Worm (Caenorhabditis elegans) whole organism, late embryonic: Measurements from ENCODE around the gene Y7A5A.2.
A peak's percentile ranks its signal among the peaks of the same experiment; 100 is the strongest.

Experiments
- C38D4.7 ChIP-seq: fragments of 200-800 bp; sonication (Bioruptor generic); optimal IDR thresholded peaks from 2 replicates; lab custom pipeline; 2018; ENCODE audit warnings: mild to moderate bottlenecking, missing genetic modification characterization, moderate library complexity, missing compliant biosample characterization
- F13H6.1 ChIP-seq: sonication (generic microtip); optimal IDR thresholded peaks from 2 replicates; lab custom pipeline; 2016; ENCODE audit warnings: missing genetic modification characterization, missing compliant biosample characterization
- T23F11.4 ChIP-seq: fragments of 200-800 bp; sonication (Bioruptor generic); optimal IDR thresholded peaks from 2 replicates; lab custom pipeline; 2018; ENCODE audit warnings: mild to moderate bottlenecking, missing genetic modification characterization, missing compliant biosample characterization
- Y22D7AL.16 ChIP-seq: sonication (generic microtip); optimal IDR thresholded peaks from 2 replicates; lab custom pipeline; 2016; ENCODE audit warnings: missing genetic modification characterization, missing compliant biosample characterization
- ahr-1 ChIP-seq: sonication (generic microtip); optimal IDR thresholded peaks from 2 replicates; lab custom pipeline; 2016; ENCODE audit warnings: missing genetic modification characterization, missing compliant biosample characterization
- ama-1 ChIP-seq: fragments of 150-350 bp; optimal IDR thresholded peaks from 2 replicates; lab custom pipeline; 2014
- ceh-18 ChIP-seq: sonication (generic microtip); optimal IDR thresholded peaks from 2 replicates; lab custom pipeline; 2016; ENCODE audit warnings: missing genetic modification characterization, missing compliant biosample characterization
- ceh-19 ChIP-seq: fragments of 200-800 bp; sonication (Bioruptor generic); optimal IDR thresholded peaks from 2 replicates; lab custom pipeline; 2018; ENCODE audit warnings: mild to moderate bottlenecking, missing genetic modification characterization, missing compliant biosample characterization
- ceh-22 ChIP-seq: sonication (generic microtip); optimal IDR thresholded peaks from 2 replicates; lab custom pipeline; 2017; ENCODE audit warnings: missing biosample characterization, missing genetic modification characterization
- ceh-30 ChIP-seq: fragments of 150-350 bp; optimal IDR thresholded peaks from 2 replicates; lab custom pipeline; 2014; ENCODE audit warnings: missing biosample characterization, missing genetic modification characterization
- ceh-31 ChIP-seq: sonication (generic microtip); optimal IDR thresholded peaks from 2 replicates; lab custom pipeline; 2016; ENCODE audit warnings: missing genetic modification characterization, missing compliant biosample characterization
- ceh-34 ChIP-seq: sonication (generic microtip); optimal IDR thresholded peaks from 2 replicates; lab custom pipeline; 2016; ENCODE audit warnings: mild to moderate bottlenecking, missing genetic modification characterization, missing compliant biosample characterization
- ceh-45 ChIP-seq: fragments of 200-800 bp; sonication (Bioruptor generic); IDR thresholded peaks from 2 replicates; pipeline ENCODE4 v1.3.6; 2022; ENCODE audit warnings: missing genetic modification reagents, missing genetic modification characterization, missing compliant biosample characterization
- ceh-48 ChIP-seq: sonication (generic microtip); optimal IDR thresholded peaks from 2 replicates; lab custom pipeline; 2016; ENCODE audit warnings: missing genetic modification characterization, inconsistent platforms, missing compliant biosample characterization
- ceh-6 ChIP-seq: fragments of 200-800 bp; sonication (Bioruptor generic); optimal IDR thresholded peaks from 2 replicates; lab custom pipeline; 2018; ENCODE audit warnings: mild to moderate bottlenecking, missing genetic modification characterization, missing compliant biosample characterization
- ceh-9 ChIP-seq: sonication (generic microtip); optimal IDR thresholded peaks from 2 replicates; lab custom pipeline; 2016; ENCODE audit warnings: mild to moderate bottlenecking, missing genetic modification characterization, inconsistent platforms, missing compliant biosample characterization
- elt-2 ChIP-seq: sonication (generic microtip); optimal IDR thresholded peaks from 2 replicates; lab custom pipeline; 2016; ENCODE audit warnings: missing genetic modification reagents, missing genetic modification characterization, missing compliant biosample characterization
- fax-1 ChIP-seq: sonication (generic microtip); optimal IDR thresholded peaks from 2 replicates; lab custom pipeline; 2016; ENCODE audit warnings: missing genotype, missing genetic modification characterization, missing compliant biosample characterization
- fkh-6 ChIP-seq: sonication (generic microtip); optimal IDR thresholded peaks from 2 replicates; lab custom pipeline; 2016; ENCODE audit warnings: missing genetic modification characterization, missing compliant biosample characterization
- hlh-15 ChIP-seq: sonication (generic microtip); optimal IDR thresholded peaks from 2 replicates; lab custom pipeline; 2016; ENCODE audit warnings: missing genetic modification characterization, missing compliant biosample characterization
- hlh-30 ChIP-seq: sonication (generic microtip); optimal IDR thresholded peaks from 2 replicates; lab custom pipeline; 2017; ENCODE audit warnings: antibody characterized with exemption, missing genetic modification characterization, missing compliant biosample characterization; ENCODE audit not compliant: insufficient read depth
- hlh-6 ChIP-seq: sonication (generic microtip); optimal IDR thresholded peaks from 2 replicates; lab custom pipeline; 2016; ENCODE audit warnings: missing genotype, missing genetic modification characterization, missing compliant biosample characterization
- hlh-8 ChIP-seq: sonication (generic microtip); optimal IDR thresholded peaks from 2 replicates; lab custom pipeline; 2016; ENCODE audit warnings: missing genotype, missing genetic modification characterization, missing compliant biosample characterization
- lin-11 ChIP-seq: fragments of 200-800 bp; sonication (Bioruptor generic); optimal IDR thresholded peaks from 2 replicates; lab custom pipeline; 2018; ENCODE audit warnings: mild to moderate bottlenecking, missing genetic modification characterization, missing compliant biosample characterization
- madf-2 ChIP-seq: sonication (generic microtip); optimal IDR thresholded peaks from 2 replicates; lab custom pipeline; 2017; ENCODE audit warnings: missing genetic modification characterization, missing compliant biosample characterization
- nfya-1 ChIP-seq: sonication (generic microtip); optimal IDR thresholded peaks from 2 replicates; lab custom pipeline; 2017; ENCODE audit warnings: missing genetic modification characterization, mild to moderate bottlenecking, missing compliant biosample characterization, antibody characterized with exemption, moderate library complexity
- nhr-11 ChIP-seq: fragments of 150-350 bp; optimal IDR thresholded peaks from 2 replicates; lab custom pipeline; 2014; ENCODE audit warnings: missing biosample characterization, missing genetic modification characterization
- nhr-232 ChIP-seq: sonication (generic microtip); optimal IDR thresholded peaks from 2 replicates; lab custom pipeline; 2016; ENCODE audit warnings: missing genetic modification characterization, missing compliant biosample characterization
- npax-4 ChIP-seq: sonication (generic microtip); optimal IDR thresholded peaks from 2 replicates; lab custom pipeline; 2016; ENCODE audit warnings: missing genetic modification characterization, missing compliant biosample characterization
- odd-2 ChIP-seq: sonication (generic microtip); optimal IDR thresholded peaks from 2 replicates; lab custom pipeline; 2017; ENCODE audit warnings: antibody characterized with exemption, mild to moderate bottlenecking, missing genetic modification characterization, missing compliant biosample characterization
- pat-9 ChIP-seq: fragments of 200-800 bp; sonication (Bioruptor generic); optimal IDR thresholded peaks from 2 replicates; lab custom pipeline; 2018; ENCODE audit warnings: mild to moderate bottlenecking, missing genetic modification characterization, moderate library complexity, missing compliant biosample characterization
- pax-1 ChIP-seq: fragments of 150-350 bp; optimal IDR thresholded peaks from 2 replicates; lab custom pipeline; 2014; ENCODE audit warnings: missing biosample characterization, missing genetic modification characterization
- pha-2 ChIP-seq: sonication (generic microtip); optimal IDR thresholded peaks from 2 replicates; lab custom pipeline; 2017; ENCODE audit warnings: mild to moderate bottlenecking, missing genetic modification characterization, missing compliant biosample characterization
- pqm-1 ChIP-seq: sonication (generic microtip); optimal IDR thresholded peaks from 2 replicates; lab custom pipeline; 2016; ENCODE audit warnings: missing genetic modification characterization, missing compliant biosample characterization
- ref-2 ChIP-seq: sonication (generic microtip); optimal IDR thresholded peaks from 2 replicates; lab custom pipeline; 2016; ENCODE audit warnings: missing genetic modification characterization, missing compliant biosample characterization
- rnt-1 ChIP-seq: sonication (generic microtip); optimal IDR thresholded peaks from 2 replicates; lab custom pipeline; 2016; ENCODE audit warnings: missing genetic modification characterization, missing compliant biosample characterization
- sdc-2 ChIP-seq: sonication (generic microtip); optimal IDR thresholded peaks from 2 replicates; lab custom pipeline; 2016; ENCODE audit warnings: missing genotype, missing genetic modification characterization, missing compliant biosample characterization
- tbx-2 ChIP-seq: sonication (generic microtip); optimal IDR thresholded peaks from 2 replicates; lab custom pipeline; 2016; ENCODE audit warnings: missing genetic modification characterization, missing compliant biosample characterization
- ttx-3 ChIP-seq: sonication (generic microtip); optimal IDR thresholded peaks from 2 replicates; lab custom pipeline; 2016; ENCODE audit warnings: missing genetic modification reagents, missing genetic modification characterization, missing compliant biosample characterization
- unc-3 ChIP-seq, 2 experiments: fragments of 200-800 bp in 1 of 2; sonication (Bioruptor generic) in 1 of 2; sonication (generic microtip) in 1 of 2; conservative IDR thresholded peaks in 1 of 2; optimal IDR thresholded peaks in 1 of 2; 2 replicates each; pipeline versions ENCODE4 v1.3.6 to Lab custom; 2016 to 2022; ENCODE audit warnings: missing compliant biosample characterization in 2 of 2, missing genetic modification characterization in 2 of 2, missing genetic modification reagents in 1 of 2
- unc-86 ChIP-seq: sonication (generic microtip); optimal IDR thresholded peaks from 2 replicates; lab custom pipeline; 2016; ENCODE audit warnings: missing genetic modification characterization, missing compliant biosample characterization
- zip-5 ChIP-seq: sonication (generic microtip); optimal IDR thresholded peaks from 2 replicates; lab custom pipeline; 2016; ENCODE audit warnings: missing genetic modification characterization, missing compliant biosample characterization

Y7A5A.2 gene

DNA sequence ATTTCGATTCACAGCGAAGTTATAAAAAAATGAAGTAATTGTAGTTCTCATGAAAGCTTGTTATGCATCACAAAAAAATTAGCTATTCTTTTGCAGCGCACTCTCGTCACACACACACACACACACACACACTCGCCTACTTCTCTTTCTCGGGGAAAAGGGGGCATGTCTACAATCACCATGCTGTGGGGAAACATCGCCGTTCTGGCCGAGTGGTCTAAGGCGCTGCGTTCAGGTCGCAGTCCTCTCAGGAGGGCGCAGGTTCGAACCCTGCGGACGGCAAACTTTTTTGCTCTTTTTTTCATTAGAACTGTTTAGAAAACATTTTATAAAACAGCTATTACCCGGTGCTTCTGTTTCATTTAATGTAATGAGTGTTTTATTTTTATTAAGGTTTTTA, 30.7 kb downstream of the Y7A5A.2 start (continued):
- TF ChIP-seq ref-2 (peak; percentile 88), ceh-18 (peak; percentile 87), hlh-30 (tag; lab: Kevin White, UChicago) (peak; percentile 55), elt-2 (tag; lab: Kevin White, UChicago) (peak; percentile 90), pax-1 (tag; lab: Kevin White, UChicago) (no peak), ama-1 (no peak), hlh-6 (tag; lab: Kevin White, UChicago) (peak; percentile 90), ceh-22 (tag; lab: Kevin White, UChicago) (no peak), fkh-6 (tag; lab: Kevin White, UChicago) (peak; percentile 84), Y22D7AL.16 (tag; lab: Kevin White, UChicago) (peak; percentile 86), unc-3 (GFP tag; conservative IDR thresholded peaks at IDR 0.05; lab: Robert Waterston, UW) (peak; percentile 92), unc-3 (tag; optimal IDR thresholded peaks at IDR 0.05; lab: Kevin White, UChicago) (peak; percentile 88), hlh-8 (tag; lab: Kevin White, UChicago) (peak; percentile 77), ahr-1 (tag; lab: Kevin White, UChicago) (peak; percentile 72), ceh-45 (GFP tag; lab: Robert Waterston, UW) (peak; percentile 93), ceh-19 (GFP tag; lab: Kevin White, UChicago) (peak; percentile 91), ceh-48 (tag; lab: Kevin White, UChicago) (peak; percentile 78), nhr-11 (no peak), zip-5 (peak; percentile 69), sdc-2 (tag; lab: Kevin White, UChicago) (peak; percentile 95), nfya-1 (tag; lab: Kevin White, UChicago) (peak; percentile 74), hlh-15 (tag; lab: Kevin White, UChicago) (peak; percentile 74), ceh-34 (tag; lab: Kevin White, UChicago) (peak; percentile 86), nhr-232 (peak; percentile 80), ceh-6 (GFP tag; lab: Kevin White, UChicago) (peak; percentile 85), rnt-1 (peak; percentile 80), F13H6.1 (tag; lab: Kevin White, UChicago) (peak; percentile 80), madf-2 (tag; lab: Kevin White, UChicago) (peak; percentile 83), lin-11 (tag; lab: Kevin White, UChicago) (peak; percentile 83), pha-2 (peak; percentile 82), pat-9 (peak; percentile 86), ceh-31 (tag; lab: Kevin White, UChicago) (peak; percentile 81)

DNA sequence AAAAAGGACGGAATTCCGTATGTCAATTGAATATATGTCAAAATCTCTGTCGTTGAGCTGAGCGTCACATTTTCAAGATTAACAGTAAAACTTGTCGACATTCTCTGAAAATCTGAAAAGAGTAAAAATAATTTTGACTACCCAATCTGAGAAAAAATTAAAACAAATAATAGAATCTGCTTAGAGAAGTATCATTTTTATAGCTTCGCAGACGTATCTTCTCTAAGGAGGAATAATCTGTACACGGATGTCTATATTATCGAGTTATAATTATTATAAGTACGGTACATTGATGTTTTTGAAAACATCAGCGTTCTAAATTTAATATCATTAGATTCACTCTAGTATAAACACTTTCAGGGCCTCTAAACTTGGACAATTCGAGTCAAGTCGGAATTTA, 32.0 kb downstream of the Y7A5A.2 start, which contains the start of gene srg-64:
TSS of gene srg-64 (minus strand) at position 101 of the 400 bp plus-strand sequence.
- TF ChIP-seq ahr-1 (tag; lab: Kevin White, UChicago) (no peak), fax-1 (tag; lab: Kevin White, UChicago) (no peak), odd-2 (no peak), unc-86 (no peak), ceh-31 (tag; lab: Kevin White, UChicago) (no peak), ceh-9 (tag; lab: Kevin White, UChicago) (no peak), hlh-6 (tag; lab: Kevin White, UChicago) (no peak), pqm-1 (tag; lab: Kevin White, UChicago) (no peak), sdc-2 (tag; lab: Kevin White, UChicago) (no peak), ttx-3 (no peak), ceh-30 (no peak), npax-4 (tag; lab: Kevin White, UChicago) (no peak), tbx-2 (tag; lab: Kevin White, UChicago) (no peak), C38D4.7 (GFP tag; lab: Kevin White, UChicago) (no peak), T23F11.4 (no peak)
